Fruit fly (Drosophila melanogaster) whole organism, embryonic: ENCODE data around the gene Rad9.

Source experiments
- Abd-B ChIP-seq: fragments of 200-800 bp; sonication (Bioruptor generic); optimal IDR thresholded peaks from 2 replicates; lab custom pipeline; 2018; ENCODE audit warnings: missing biosample characterization, mild to moderate bottlenecking, missing genetic modification characterization, moderate library complexity
- Ada2b ChIP-seq: fragments of 200-800 bp; sonication (Bioruptor generic); IDR thresholded peaks from 2 replicates; pipeline ENCODE4 v1.3.6; 2022; ENCODE audit warnings: missing biosample characterization, missing genetic modification characterization
- B-H1 ChIP-seq: fragments of 200-800 bp; sonication (Bioruptor generic); IDR thresholded peaks from 3 replicates; pipeline ENCODE4 v1.3.6; 2022; ENCODE audit warnings: missing biosample characterization, missing genetic modification characterization
- CG10565 ChIP-seq: fragments of 200-800 bp; sonication (Bioruptor generic); optimal IDR thresholded peaks from 3 replicates; lab custom pipeline; 2016; ENCODE audit warnings: missing biosample characterization, mild to moderate bottlenecking, missing genetic modification characterization
- CG11504 ChIP-seq: fragments of 200-800 bp; sonication (Bioruptor generic); optimal IDR thresholded peaks from 3 replicates; lab custom pipeline; 2019; ENCODE audit warnings: missing biosample characterization, mild to moderate bottlenecking, missing genetic modification characterization, moderate library complexity
- CG11695 ChIP-seq: fragments of 200-800 bp; sonication (Bioruptor generic); IDR thresholded peaks from 3 replicates; pipeline ENCODE4 v1.3.6; 2022; ENCODE audit warnings: missing biosample characterization, missing genetic modification characterization
- CG12155 ChIP-seq: fragments of 200-800 bp; sonication (Bioruptor generic); optimal IDR thresholded peaks from 3 replicates; lab custom pipeline; 2016; ENCODE audit warnings: missing biosample characterization, missing genetic modification characterization
- CG12219 ChIP-seq: fragments of 200-800 bp; sonication (Bioruptor generic); optimal IDR thresholded peaks from 3 replicates; lab custom pipeline; 2018; ENCODE audit warnings: missing biosample characterization, mild to moderate bottlenecking, missing genetic modification characterization
- CG12942 ChIP-seq: fragments of 200-800 bp; sonication (Bioruptor generic); optimal IDR thresholded peaks from 3 replicates; lab custom pipeline; 2016; ENCODE audit warnings: missing biosample characterization, missing genetic modification characterization
- CG13624 ChIP-seq: fragments of 200-800 bp; sonication (Bioruptor generic); optimal IDR thresholded peaks from 2 replicates; lab custom pipeline; 2016; ENCODE audit warnings: missing biosample characterization, missing genetic modification characterization
- CG13775 ChIP-seq: fragments of 200-800 bp; sonication (Bioruptor generic); optimal IDR thresholded peaks from 3 replicates; lab custom pipeline; 2017; ENCODE audit warnings: missing biosample characterization, mild to moderate bottlenecking, missing genetic modification characterization
- CG14441 ChIP-seq: fragments of 200-800 bp; sonication (Bioruptor generic); IDR thresholded peaks from 2 replicates; pipeline ENCODE4 v1.3.6; 2022; ENCODE audit warnings: missing biosample characterization, missing genetic modification characterization
- CG15696 ChIP-seq: fragments of 200-800 bp; sonication (Bioruptor generic); optimal IDR thresholded peaks from 2 replicates; lab custom pipeline; 2019; ENCODE audit warnings: missing biosample characterization, mild to moderate bottlenecking, missing genetic modification characterization, moderate library complexity
- CG17568 ChIP-seq: fragments of 200-800 bp; sonication (Bioruptor generic); optimal IDR thresholded peaks from 2 replicates; lab custom pipeline; 2018; ENCODE audit warnings: missing biosample characterization, mild to moderate bottlenecking, missing genetic modification characterization, moderate library complexity
- CG17802 ChIP-seq: fragments of 200-800 bp; sonication (Bioruptor generic); optimal IDR thresholded peaks from 2 replicates; lab custom pipeline; 2018; ENCODE audit warnings: missing biosample characterization, mild to moderate bottlenecking, missing genetic modification characterization, moderate library complexity
- CG2116 ChIP-seq: fragments of 200-800 bp; sonication (Bioruptor generic); optimal IDR thresholded peaks from 3 replicates; lab custom pipeline; 2018; ENCODE audit warnings: missing biosample characterization, mild to moderate bottlenecking, missing genetic modification characterization
- CG33213 ChIP-seq: fragments of 200-800 bp; sonication (Bioruptor generic); optimal IDR thresholded peaks from 3 replicates; lab custom pipeline; 2016; ENCODE audit warnings: missing biosample characterization, missing genetic modification characterization
- CG7786 ChIP-seq: fragments of 200-800 bp; sonication (Bioruptor generic); optimal IDR thresholded peaks from 2 replicates; lab custom pipeline; 2016; ENCODE audit warnings: missing biosample characterization, missing genetic modification characterization
- CrebB ChIP-seq: fragments of 200-800 bp; sonication (Bioruptor generic); optimal IDR thresholded peaks from 3 replicates; lab custom pipeline; 2018; ENCODE audit warnings: missing biosample characterization, mild to moderate bottlenecking, missing genetic modification characterization
- Deaf1 ChIP-seq: fragments of 200-800 bp; optimal IDR thresholded peaks from 3 replicates; lab custom pipeline; 2019; ENCODE audit warnings: missing biosample characterization, mild to moderate bottlenecking, missing genetic modification characterization, moderate library complexity
- Dip3 ChIP-seq: fragments of 200-800 bp; sonication (Bioruptor generic); optimal IDR thresholded peaks from 3 replicates; lab custom pipeline; 2016; ENCODE audit warnings: missing biosample characterization, missing genetic modification characterization
- Fer3 ChIP-seq: fragments of 200-800 bp; sonication (Bioruptor generic); optimal IDR thresholded peaks from 2 replicates; lab custom pipeline; 2018; ENCODE audit warnings: missing biosample characterization, mild to moderate bottlenecking, missing genetic modification characterization, moderate library complexity
- HLHmδ ChIP-seq: fragments of 200-800 bp; sonication (Bioruptor generic); optimal IDR thresholded peaks from 2 replicates; lab custom pipeline; 2018; ENCODE audit warnings: missing biosample characterization, mild to moderate bottlenecking, missing genetic modification characterization, moderate library complexity
- Hr3 ChIP-seq: fragments of 200-800 bp; sonication (Bioruptor generic); optimal IDR thresholded peaks from 3 replicates; lab custom pipeline; 2016; ENCODE audit warnings: missing biosample characterization, missing genetic modification characterization
- MTF-1 ChIP-seq: fragments of 200-800 bp; sonication (Bioruptor generic); optimal IDR thresholded peaks from 2 replicates; lab custom pipeline; 2018; ENCODE audit warnings: missing biosample characterization, mild to moderate bottlenecking, missing genetic modification characterization, borderline replicate concordance
- Med ChIP-seq: fragments of 200-800 bp; sonication (Bioruptor generic); peaks from one replicate; lab custom pipeline; 2016; ENCODE audit warnings: missing biosample characterization, missing genetic modification characterization, mild to moderate bottlenecking, inconsistent platforms, moderate library complexity
- Mrtf ChIP-seq: fragments of 200-800 bp; sonication (Bioruptor generic); IDR thresholded peaks from 3 replicates; pipeline ENCODE4 v1.3.6; 2022; ENCODE audit warnings: missing biosample characterization, missing genetic modification characterization
- Oaz ChIP-seq: fragments of 200-800 bp; sonication (Bioruptor generic); IDR thresholded peaks from 2 replicates; pipeline ENCODE4 v1.3.6; 2022; ENCODE audit warnings: missing biosample characterization, missing genetic modification characterization
- Opbp ChIP-seq: fragments of 200-800 bp; sonication (Bioruptor generic); IDR thresholded peaks from 3 replicates; pipeline ENCODE4 v1.3.6; 2022; ENCODE audit warnings: missing biosample characterization, missing genetic modification characterization; ENCODE audit not compliant: partially characterized antibody
- Optix ChIP-seq: fragments of 200-800 bp; sonication (Bioruptor generic); IDR thresholded peaks from 3 replicates; pipeline ENCODE4 v1.3.6; 2022; ENCODE audit warnings: missing biosample characterization, missing genetic modification characterization
- Poxn ChIP-seq: fragments of 200-800 bp; sonication (Bioruptor generic); IDR thresholded peaks from 2 replicates; pipeline ENCODE4 v1.3.6; 2022; ENCODE audit warnings: missing biosample characterization, missing genetic modification characterization
- Taf1 ChIP-seq: fragments of 200-800 bp; sonication (Bioruptor generic); IDR thresholded peaks from 2 replicates; pipeline ENCODE4 v1.3.6; 2022; ENCODE audit warnings: missing biosample characterization, missing genetic modification characterization
- al ChIP-seq: fragments of 200-800 bp; sonication (Bioruptor generic); IDR thresholded peaks from 2 replicates; pipeline ENCODE4 v1.3.6; 2022; ENCODE audit warnings: missing biosample characterization, missing genetic modification characterization
- cg ChIP-seq: fragments of 200-800 bp; sonication (Bioruptor generic); optimal IDR thresholded peaks from 3 replicates; lab custom pipeline; 2019; ENCODE audit warnings: missing biosample characterization, mild to moderate bottlenecking, missing genetic modification characterization, moderate library complexity
- crp ChIP-seq, 2 experiments: fragments of 200-800 bp; sonication (Bioruptor generic); optimal IDR thresholded peaks; 2 replicates in 1 of 2; 3 replicates in 1 of 2; lab custom pipeline; 2017; ENCODE audit warnings: missing biosample characterization in 2 of 2, missing genetic modification characterization in 2 of 2, mild to moderate bottlenecking in 1 of 2, moderate library complexity in 1 of 2
- eyg ChIP-seq: fragments of 200-800 bp; sonication (Bioruptor generic); optimal IDR thresholded peaks from 3 replicates; lab custom pipeline; 2016; ENCODE audit warnings: missing biosample characterization, missing genetic modification characterization
- fd64A ChIP-seq: fragments of 200-800 bp; sonication (Bioruptor generic); optimal IDR thresholded peaks from 3 replicates; lab custom pipeline; 2018; ENCODE audit warnings: missing biosample characterization, mild to moderate bottlenecking, missing genetic modification characterization
- gro ChIP-seq: fragments of 200-800 bp; sonication (Bioruptor generic); optimal IDR thresholded peaks from 2 replicates; lab custom pipeline; 2016; ENCODE audit warnings: missing biosample characterization, missing genetic modification characterization
- inv ChIP-seq: fragments of 200-800 bp; sonication (Bioruptor generic); IDR thresholded peaks from 2 replicates; pipeline ENCODE4 v1.3.6; 2022; ENCODE audit warnings: missing biosample characterization, missing genetic modification characterization; ENCODE audit not compliant: partially characterized antibody
- nerfin-1 ChIP-seq: fragments of 200-800 bp; sonication (Bioruptor generic); optimal IDR thresholded peaks from 3 replicates; lab custom pipeline; 2019; ENCODE audit warnings: missing biosample characterization, mild to moderate bottlenecking, missing genetic modification characterization, moderate library complexity
- nom ChIP-seq: fragments of 200-800 bp; sonication (Bioruptor generic); optimal IDR thresholded peaks from 2 replicates; lab custom pipeline; 2017; ENCODE audit warnings: missing biosample characterization, missing genetic modification characterization, mild to moderate bottlenecking, moderate library complexity, missing genetic modification reagents
- odd ChIP-seq: fragments of 200-800 bp; sonication (Bioruptor generic); optimal IDR thresholded peaks from 2 replicates; lab custom pipeline; 2017; ENCODE audit warnings: missing biosample characterization, mild to moderate bottlenecking, missing genetic modification characterization
- p53 ChIP-seq: fragments of 200-800 bp; sonication (Bioruptor generic); optimal IDR thresholded peaks from 2 replicates; lab custom pipeline; 2016; ENCODE audit warnings: missing biosample characterization, missing genetic modification characterization
- pfk ChIP-seq: fragments of 200-800 bp; sonication (Bioruptor generic); optimal IDR thresholded peaks from 2 replicates; lab custom pipeline; 2018; ENCODE audit warnings: missing biosample characterization, mild to moderate bottlenecking, missing genetic modification characterization, moderate library complexity
- rib ChIP-seq: fragments of 200-800 bp; sonication (Bioruptor generic); IDR thresholded peaks from 2 replicates; pipeline ENCODE4 v1.3.6; 2022; ENCODE audit warnings: missing biosample characterization, missing genetic modification characterization
- slou ChIP-seq: fragments of 200-800 bp; sonication (Bioruptor generic); optimal IDR thresholded peaks from 3 replicates; lab custom pipeline; 2016; ENCODE audit warnings: missing biosample characterization, missing genetic modification characterization
- sna ChIP-seq: fragments of 200-800 bp; sonication (Bioruptor generic); IDR thresholded peaks from 2 replicates; pipeline ENCODE4 v1.3.6; 2022; ENCODE audit warnings: missing biosample characterization, missing genetic modification characterization; ENCODE audit not compliant: partially characterized antibody
- sob ChIP-seq: fragments of 200-800 bp; sonication (Bioruptor generic); IDR thresholded peaks from 2 replicates; pipeline ENCODE4 v1.3.6; 2022; ENCODE audit warnings: missing biosample characterization, missing genetic modification characterization
- ssp ChIP-seq: fragments of 200-800 bp; sonication (Bioruptor generic); IDR thresholded peaks from 2 replicates; pipeline ENCODE4 v1.3.6; 2022; ENCODE audit warnings: missing biosample characterization, missing genetic modification characterization
- stc ChIP-seq: fragments of 200-800 bp; sonication (Bioruptor generic); IDR thresholded peaks from 2 replicates; pipeline ENCODE4 v1.3.6; 2022; ENCODE audit warnings: missing biosample characterization, missing genetic modification characterization
- vvl ChIP-seq: fragments of 200-800 bp; sonication (Bioruptor generic); IDR thresholded peaks from 2 replicates; pipeline ENCODE4 v1.3.6; 2022; ENCODE audit warnings: missing biosample characterization, missing genetic modification characterization

Gene Rad9

dm6 chr3L:18898086-18898470, 25.7 kb upstream of the Rad9 start, which contains the start of gene CG3902 (continued):
- TF ChIP-seq CG10565 (GFP tag; lab: Kevin White, UChicago) (no peak), Dip3 (GFP tag; lab: Kevin White, UChicago) (no peak), stc (peak; percentile 13; the same call in 1 of the 2 replicates), sob (GFP tag; lab: Robert Waterston, UW) (peak; percentile 29; the same call in 1 of the 2 replicates), Deaf1 (tag; lab: Kevin White, UChicago) (peak; percentile 61), CG14441 (GFP tag; lab: Robert Waterston, UW) (no peak; the same call in 1 of the 2 replicates), pfk (GFP tag; lab: Kevin White, UChicago) (no peak), CG12155 (no peak), slou (GFP tag; lab: Kevin White, UChicago) (no peak), Optix (GFP tag; lab: Robert Waterston, UW) (no peak), B-H1 (GFP tag; lab: Robert Waterston, UW) (no peak), nom (GFP tag; lab: Kevin White, UChicago) (peak; percentile 6), CG13775 (GFP tag; lab: Kevin White, UChicago) (no peak), CG15696 (no peak), CG11504 (tag; lab: Kevin White, UChicago) (no peak), rib (GFP tag; lab: Robert Waterston, UW) (peak; percentile 61; the same call in 1 of the 2 replicates), crp (GFP tag; optimal IDR thresholded peaks at IDR 0.05; lab: Kevin White, UChicago) (no peak), al (GFP tag; lab: Robert Waterston, UW) (no peak), HLHmδ (GFP tag; lab: Kevin White, UChicago) (no peak), odd (GFP tag; lab: Kevin White, UChicago) (peak; percentile 43), Abd-B (no peak), Med (GFP tag; lab: Kevin White, UChicago) (peak; percentile 92), nerfin-1 (tag; lab: Kevin White, UChicago) (peak; percentile 6), CG13624 (GFP tag; lab: Kevin White, UChicago) (peak; percentile 9), Fer3 (tag; lab: Kevin White, UChicago) (peak; percentile 20), CG7786 (GFP tag; lab: Kevin White, UChicago) (no peak), CG17802 (tag; lab: Kevin White, UChicago) (no peak), MTF-1 (GFP tag; lab: Kevin White, UChicago) (no peak), Opbp (GFP tag; lab: Robert Waterston, UW) (peak; percentile 66; the same call in 1 of the 3 replicates), fd64A (peak; percentile 33), Poxn (GFP tag; lab: Robert Waterston, UW) (no peak), Oaz (GFP tag; lab: Robert Waterston, UW) (no peak), CrebB (peak; percentile 27), eyg (GFP tag; lab: Kevin White, UChicago) (no peak), cg (GFP tag; lab: Kevin White, UChicago) (no peak), CG33213 (peak; percentile 7), CG11695 (no peak), Taf1 (GFP tag; lab: Robert Waterston, UW) (no peak), ssp (GFP tag; lab: Robert Waterston, UW) (no peak), Mrtf (GFP tag; lab: Robert Waterston, UW) (no peak), CG12219 (GFP tag; lab: Kevin White, UChicago) (peak; percentile 1), CG2116 (GFP tag; lab: Kevin White, UChicago) (no peak), CG12942 (GFP tag; lab: Kevin White, UChicago) (no peak), vvl (GFP tag; lab: Robert Waterston, UW) (peak; percentile 71), sna (GFP tag; lab: Robert Waterston, UW) (no peak), inv (GFP tag; lab: Robert Waterston, UW) (no peak), Ada2b (GFP tag; lab: Robert Waterston, UW) (no peak), p53 (no peak), gro (peak; percentile 56), CG17568 (peak; percentile 49), Hr3 (GFP tag; lab: Kevin White, UChicago) (no peak)
